Worm (Caenorhabditis elegans): Measurements from ENCODE around the gene F58F12.2.

Gene F58F12.2

ce11 chrII:6383183-6383695, 4.6 kb downstream of the F58F12.2 start, which contains the start of gene F58F12.1:
TSS of gene F58F12.1 (plus strand) at chrII:6383645.
- no peak for TF ChIP-seq sdz-38 (tag; optimal IDR thresholded peaks at IDR 0.05)
- no peak for TF ChIP-seq T07F8.4 (tag; optimal IDR thresholded peaks at IDR 0.05)
- peak; percentile 43 for TF ChIP-seq ceh-91 (GFP tag; IDR thresholded peaks at IDR 0.05)
- TF ChIP-seq egl-44 (GFP tag; IDR thresholded peaks at IDR 0.05): no peak
- TF ChIP-seq bed-2 (GFP tag; IDR thresholded peaks at IDR 0.05): no peak
- peak; percentile 63 for TF ChIP-seq attf-5 (GFP tag; optimal IDR thresholded peaks at IDR 0.05)
- TF ChIP-seq K11D2.4 (GFP tag; IDR thresholded peaks at IDR 0.05): no peak
- no peak for TF ChIP-seq athp-1 (tag; optimal IDR thresholded peaks at IDR 0.05)
- peak; percentile 53 for TF ChIP-seq lsl-1 (GFP tag; optimal IDR thresholded peaks at IDR 0.05)
- peak; percentile 93 for TF ChIP-seq F23B12.7 (tag; optimal IDR thresholded peaks at IDR 0.05; ENCODE audit: insufficient read depth)
- no peak for TF ChIP-seq F57A8.1 (GFP tag; optimal IDR thresholded peaks at IDR 0.05)
- peak; percentile 46 for TF ChIP-seq snpc-3.4 (tag; optimal IDR thresholded peaks at IDR 0.05)
- TF ChIP-seq ceh-40 (GFP tag; IDR thresholded peaks at IDR 0.05): no peak
- peak; percentile 46; the same call in 1 of the 2 replicates for TF ChIP-seq madf-6 (GFP tag; IDR thresholded peaks at IDR 0.05)
- no peak for TF ChIP-seq hrde-1 (tag; optimal IDR thresholded peaks at IDR 0.05; ENCODE audit: borderline replicate concordance)
- no peak for TF ChIP-seq ztf-6 (GFP tag; IDR thresholded peaks at IDR 0.05)
- TF ChIP-seq dox-1 (GFP tag; IDR thresholded peaks at IDR 0.05): peak; percentile 56
- no peak for TF ChIP-seq Y56A3A.18 (GFP tag; IDR thresholded peaks at IDR 0.05)
- TF ChIP-seq ceh-27 (GFP tag; optimal IDR thresholded peaks at IDR 0.05): peak; percentile 53
- TF ChIP-seq ZK185.1 (tag; optimal IDR thresholded peaks at IDR 0.05; ENCODE audit: poor library complexity, severe bottlenecking): peak; percentile 63
- TF ChIP-seq lir-1 (GFP tag; conservative IDR thresholded peaks at IDR 0.05): no peak
- TF ChIP-seq lin-35 (GFP tag; optimal IDR thresholded peaks at IDR 0.05): no peak
- no peak for TF ChIP-seq dpff-1 (tag; optimal IDR thresholded peaks at IDR 0.05)
- peak; percentile 40 for TF ChIP-seq nhr-80 (tag; optimal IDR thresholded peaks at IDR 0.05)
- TF ChIP-seq mxl-1 (tag; optimal IDR thresholded peaks at IDR 0.05): no peak
- no peak for TF ChIP-seq nfya-2 (GFP tag; IDR thresholded peaks at IDR 0.05)
- TF ChIP-seq F57C9.4 (tag; optimal IDR thresholded peaks at IDR 0.05): no peak
- peak; percentile 21; the same call in 1 of the 2 replicates for TF ChIP-seq D2030.7 (GFP tag; IDR thresholded peaks at IDR 0.05)
- TF ChIP-seq tbx-9 (tag; optimal IDR thresholded peaks at IDR 0.05; ENCODE audit: borderline replicate concordance): no peak
- no peak for TF ChIP-seq Y53G8AR.9 (GFP tag; conservative IDR thresholded peaks at IDR 0.05)
- TF ChIP-seq hsf-1 (GFP tag; IDR thresholded peaks at IDR 0.05): no peak
- TF ChIP-seq pha-4 (tag; optimal IDR thresholded peaks at IDR 0.05): no peak
- peak; percentile 92 for TF ChIP-seq mcd-1 (GFP tag; IDR thresholded peaks at IDR 0.05)
- no peak for TF ChIP-seq ama-1 (optimal IDR thresholded peaks at IDR 0.05)
- no peak for TF ChIP-seq ama-1 (GFP tag; optimal IDR thresholded peaks at IDR 0.05)
- no peak for TF ChIP-seq B0261.1 (tag; optimal IDR thresholded peaks at IDR 0.05)
- TF ChIP-seq lin-40 (tag; optimal IDR thresholded peaks at IDR 0.05): no peak
- TF ChIP-seq tlf-1 (GFP tag; optimal IDR thresholded peaks at IDR 0.05): peak; percentile 5
- TF ChIP-seq lag-1 (GFP tag; IDR thresholded peaks at IDR 0.05): no peak
- no peak for TF ChIP-seq ztf-25 (GFP tag; IDR thresholded peaks at IDR 0.05)
- peak; percentile 81 for TF ChIP-seq unc-130 (GFP tag; optimal IDR thresholded peaks at IDR 0.05)
- peak; percentile 41 for TF ChIP-seq ztf-18 (tag; optimal IDR thresholded peaks at IDR 0.05)
- peak; percentile 15; the same call in 1 of the 2 replicates for TF ChIP-seq F33H1.4 (GFP tag; IDR thresholded peaks at IDR 0.05)
- TF ChIP-seq cebp-1 (GFP tag; IDR thresholded peaks at IDR 0.05): no peak
- TF ChIP-seq cebp-1 (tag; optimal IDR thresholded peaks at IDR 0.05): peak; percentile 10
- TF ChIP-seq madf-10 (tag; optimal IDR thresholded peaks at IDR 0.05): no peak
- TF ChIP-seq egl-18 (GFP tag; IDR thresholded peaks at IDR 0.05): no peak
- peak; percentile 33; the same call in 1 of the 2 replicates for TF ChIP-seq ceh-100 (GFP tag; IDR thresholded peaks at IDR 0.05)
- TF ChIP-seq lin-54 (GFP tag; optimal IDR thresholded peaks at IDR 0.05): peak; percentile 45

All from whole organism, young adult.